Worm (Caenorhabditis elegans): ENCODE measurements around the gene F46B3.15.
A peak's percentile ranks its signal among the peaks of the same experiment; 100 is the strongest.

Gene F46B3.15

DNA sequence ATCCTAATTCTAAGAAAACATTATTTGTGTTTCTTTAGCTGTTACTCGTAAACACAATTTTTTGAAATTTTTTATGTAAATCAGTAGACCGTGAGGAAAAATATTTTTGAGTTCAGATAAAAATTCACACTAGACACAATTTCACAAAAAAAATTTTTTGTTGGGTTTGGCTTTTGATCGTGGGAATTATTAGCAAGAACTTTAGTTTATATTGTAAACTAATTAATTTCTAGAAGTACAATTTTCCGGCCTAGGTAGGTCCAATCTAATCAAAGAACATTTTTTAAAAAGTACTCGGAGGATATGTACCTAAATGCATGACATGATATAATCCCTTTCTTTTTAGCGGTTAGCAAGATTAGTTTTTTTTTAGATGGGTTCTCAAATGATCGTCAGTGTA, 46.7 kb upstream of the F46B3.15 start:
- peak; percentile 31 for TF ChIP-seq fkh-8 (tag; optimal IDR thresholded peaks at IDR 0.05)
- no peak for TF ChIP-seq irx-1 (tag; optimal IDR thresholded peaks at IDR 0.05)
- TF ChIP-seq ceh-90 (tag; optimal IDR thresholded peaks at IDR 0.05) = no peak
- no peak for TF ChIP-seq mab-9 (GFP tag; IDR thresholded peaks at IDR 0.05)

DNA sequence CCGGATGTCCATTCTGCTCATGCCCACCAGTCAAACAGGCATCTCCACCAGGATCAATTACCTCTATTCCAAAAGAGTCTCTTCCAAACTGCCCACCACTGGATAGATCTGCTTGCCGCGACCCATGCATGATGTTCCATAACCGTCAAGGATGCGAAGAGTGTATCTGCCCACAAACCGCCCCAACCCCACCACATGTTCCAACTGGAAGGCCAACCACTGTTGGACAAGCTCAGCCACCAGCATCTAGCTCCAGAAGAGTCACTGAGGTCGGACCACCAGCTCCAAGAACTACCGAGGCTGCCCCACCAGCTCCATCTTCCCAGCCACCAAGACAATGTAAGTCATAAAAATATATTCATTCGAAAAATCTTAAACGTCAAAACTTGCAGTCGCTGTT, 37.1 kb upstream of the F46B3.15 start:
- no peak for TF ChIP-seq efl-1 (optimal IDR thresholded peaks at IDR 0.05)
- peak in 1 of 2 experiments; percentile 73 for TF ChIP-seq efl-1 (GFP tag; optimal IDR thresholded peaks at IDR 0.05 in 1 of 2)
- no peak for TF ChIP-seq sptf-1 (tag; optimal IDR thresholded peaks at IDR 0.05)

DNA sequence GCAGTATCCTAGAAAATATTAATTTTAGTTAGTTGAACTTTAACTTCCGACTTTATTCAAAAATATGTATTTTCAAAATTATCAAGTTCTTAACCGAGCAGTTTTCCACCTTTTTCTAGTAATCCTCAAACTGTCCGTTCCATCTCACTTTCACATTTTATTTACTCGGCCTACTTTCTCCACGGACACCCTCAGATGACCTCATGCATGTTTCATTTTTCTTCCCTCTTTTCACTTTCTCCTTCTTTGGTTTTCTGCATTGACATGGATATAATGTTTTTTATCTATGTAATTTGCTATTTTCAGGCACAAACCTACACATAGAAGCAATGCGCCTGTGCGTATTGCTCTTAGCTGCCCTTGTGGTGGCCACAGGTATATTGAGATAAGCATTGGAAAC, 33.4 kb upstream of the F46B3.15 start, which contains the start of gene mlt-11:
TSS of gene mlt-11 (plus strand) at position 301 of the 400 bp plus-strand sequence.
- TF ChIP-seq unc-98 (GFP tag; IDR thresholded peaks at IDR 0.05) (no peak), blmp-1 (tag; optimal IDR thresholded peaks at IDR 0.05) (peak; percentile 76)

DNA sequence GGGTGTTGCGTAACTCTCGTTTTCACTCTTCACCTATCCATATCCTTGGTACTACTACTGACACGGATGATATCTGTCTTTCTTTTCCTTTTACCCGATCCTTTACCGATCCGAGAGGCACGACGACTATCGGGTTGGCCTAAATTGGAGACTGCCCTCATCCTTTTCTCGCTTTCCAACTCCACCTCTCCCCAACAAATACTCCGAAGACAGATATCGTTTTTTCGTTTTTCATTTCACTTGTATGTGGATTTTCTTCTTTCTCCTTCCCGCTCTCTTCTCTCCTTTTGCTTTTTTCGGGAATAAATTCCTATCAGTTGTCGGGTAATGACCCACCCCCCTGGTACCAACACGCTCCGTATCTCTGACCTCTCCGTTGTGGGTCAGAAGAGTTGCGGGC, 31.4 kb upstream of the F46B3.15 start:
- no peak for TF ChIP-seq lin-39 (tag; optimal IDR thresholded peaks at IDR 0.05)
- TF ChIP-seq hlh-4 (tag; optimal IDR thresholded peaks at IDR 0.05) = no peak
- TF ChIP-seq mdl-1 (tag; optimal IDR thresholded peaks at IDR 0.05) = no peak
- peak; percentile 99 for TF ChIP-seq blmp-1 (tag; optimal IDR thresholded peaks at IDR 0.05)

- TF ChIP-seq blmp-1 (tag; optimal IDR thresholded peaks at IDR 0.05) (peak; percentile 74), ztf-4 (tag; optimal IDR thresholded peaks at IDR 0.05) (no peak)
These were observed 30.2 kb upstream of the F46B3.15 start for ce11 chrV:20663736-20664135.

- TF ChIP-seq jun-1 (tag; optimal IDR thresholded peaks at IDR 0.05) (no peak), blmp-1 (tag; optimal IDR thresholded peaks at IDR 0.05) (peak; percentile 90)
These were observed 29.0 kb upstream of the F46B3.15 start for ce11 chrV:20662474-20662873.

ce11 chrV:20660025-20660424, 26.5 kb upstream of the F46B3.15 start, which contains the start of gene W01F3.2:
W01F3.2 (plus strand) TSS chrV:20660325.
- TF ChIP-seq ama-1 (optimal IDR thresholded peaks at IDR 0.05) (no peak), elt-3 (tag; optimal IDR thresholded peaks at IDR 0.05) (peak in 1 of 6 experiments; percentile 47), lin-35 (GFP tag; optimal IDR thresholded peaks at IDR 0.05) (peak in 1 of 2 experiments; percentile 13)

ce11 chrV:20656626-20657025, 23.1 kb upstream of the F46B3.15 start:
- TF ChIP-seq dpl-1 (GFP tag; optimal IDR thresholded peaks at IDR 0.05) (no peak), pax-3 (tag; optimal IDR thresholded peaks at IDR 0.05) (no peak), nhr-77 (tag; optimal IDR thresholded peaks at IDR 0.05) (no peak), mep-1 (tag; optimal IDR thresholded peaks at IDR 0.05) (no peak), fkh-4 (tag; optimal IDR thresholded peaks at IDR 0.05; ENCODE audit: borderline replicate concordance) (no peak), sox-4 (tag; optimal IDR thresholded peaks at IDR 0.05) (no peak), nhr-20 (tag; optimal IDR thresholded peaks at IDR 0.05) (no peak), irx-1 (tag; optimal IDR thresholded peaks at IDR 0.05) (no peak)

DNA sequence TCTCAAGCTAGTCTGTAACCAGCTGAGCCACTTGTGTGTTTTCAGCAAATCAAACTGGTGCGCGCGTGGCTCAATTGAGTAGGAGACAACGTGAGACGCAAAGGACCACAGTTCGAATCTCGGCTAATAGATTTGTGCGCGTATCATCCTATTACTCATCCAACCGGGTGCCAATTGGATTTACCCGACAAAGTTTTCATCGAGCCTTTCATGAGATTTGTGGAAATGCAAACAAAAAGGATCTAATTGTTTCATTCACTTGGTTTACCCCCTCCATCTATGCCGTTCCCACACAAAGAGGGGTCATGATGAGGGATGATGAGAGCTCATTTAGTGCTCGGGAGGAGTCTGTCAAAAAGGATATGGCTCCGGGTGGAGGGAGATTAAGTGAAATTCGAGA, 21.7 kb upstream of the F46B3.15 start:
- TF ChIP-seq alr-1 (tag; optimal IDR thresholded peaks at IDR 0.05; ENCODE audit: borderline replicate concordance) (no peak), ets-5 (GFP tag; IDR thresholded peaks at IDR 0.05) (no peak), isw-1 (GFP tag; IDR thresholded peaks at IDR 0.05) (no peak), tbx-2 (tag; optimal IDR thresholded peaks at IDR 0.05) (no peak), C16A3.4 (tag; optimal IDR thresholded peaks at IDR 0.05) (no peak), lir-3 (tag; optimal IDR thresholded peaks at IDR 0.05; ENCODE audit: poor library complexity) (no peak), unc-86 (tag; optimal IDR thresholded peaks at IDR 0.05) (no peak), ztf-11 (tag; optimal IDR thresholded peaks at IDR 0.05) (no peak), elt-3 (tag; optimal IDR thresholded peaks at IDR 0.05) (no peak), lsy-2 (tag; optimal IDR thresholded peaks at IDR 0.05) (no peak), ceh-88 (GFP tag; IDR thresholded peaks at IDR 0.05) (no peak), ceh-8 (GFP tag; optimal IDR thresholded peaks at IDR 0.05) (no peak), ztf-4 (tag; optimal IDR thresholded peaks at IDR 0.05) (no peak), nhr-76 (tag; optimal IDR thresholded peaks at IDR 0.05) (no peak), nhr-237 (tag; optimal IDR thresholded peaks at IDR 0.05) (no peak), fos-1 (tag; optimal IDR thresholded peaks at IDR 0.05) (no peak), hlh-4 (tag; optimal IDR thresholded peaks at IDR 0.05) (no peak)

Data from whole organism, L1 larva.